Worm (Caenorhabditis elegans) whole organism, mixed stage, embryonic: Measurements from ENCODE around the gene F13A7.14.

Experiments used
- blmp-1 ChIP-seq: fragments of 150-350 bp; optimal IDR thresholded peaks from 2 replicates; lab custom pipeline; 2014; ENCODE audit warnings: missing biosample characterization, missing genetic modification characterization
- ces-1 ChIP-seq: fragments of 150-350 bp; optimal IDR thresholded peaks from 2 replicates; lab custom pipeline; 2014; ENCODE audit warnings: missing biosample characterization, missing genetic modification reagents, missing genetic modification characterization
- elt-3 ChIP-seq: fragments of 150-350 bp; optimal IDR thresholded peaks from 2 replicates; lab custom pipeline; 2014; ENCODE audit warnings: missing biosample characterization, missing genetic modification characterization
- hlh-1 ChIP-seq: fragments of 150-350 bp; optimal IDR thresholded peaks from 2 replicates; lab custom pipeline; 2014; ENCODE audit warnings: missing biosample characterization, missing genetic modification reagents, missing genetic modification characterization
- lin-13 ChIP-seq: fragments of 150-350 bp; optimal IDR thresholded peaks from 2 replicates; lab custom pipeline; 2014; ENCODE audit warnings: missing biosample characterization, missing genetic modification characterization
- mab-5 ChIP-seq: fragments of 150-350 bp; optimal IDR thresholded peaks from 2 replicates; lab custom pipeline; 2014; ENCODE audit warnings: missing biosample characterization, missing genetic modification characterization
- nhr-28 ChIP-seq: fragments of 150-350 bp; optimal IDR thresholded peaks from 2 replicates; lab custom pipeline; 2014; ENCODE audit warnings: missing biosample characterization, missing genetic modification characterization
- nhr-76 ChIP-seq: sonication (generic microtip); optimal IDR thresholded peaks from 2 replicates; lab custom pipeline; 2017; ENCODE audit warnings: missing biosample characterization, missing genetic modification characterization
- snpc-4 ChIP-seq: fragments of 150-350 bp; optimal IDR thresholded peaks from 2 replicates; lab custom pipeline; 2014; ENCODE audit warnings: missing biosample characterization, missing genetic modification characterization
- unc-62 ChIP-seq: fragments of 150-350 bp; optimal IDR thresholded peaks from 2 replicates; lab custom pipeline; 2014; ENCODE audit warnings: missing biosample characterization, missing genetic modification reagents, missing genetic modification characterization

DNA sequence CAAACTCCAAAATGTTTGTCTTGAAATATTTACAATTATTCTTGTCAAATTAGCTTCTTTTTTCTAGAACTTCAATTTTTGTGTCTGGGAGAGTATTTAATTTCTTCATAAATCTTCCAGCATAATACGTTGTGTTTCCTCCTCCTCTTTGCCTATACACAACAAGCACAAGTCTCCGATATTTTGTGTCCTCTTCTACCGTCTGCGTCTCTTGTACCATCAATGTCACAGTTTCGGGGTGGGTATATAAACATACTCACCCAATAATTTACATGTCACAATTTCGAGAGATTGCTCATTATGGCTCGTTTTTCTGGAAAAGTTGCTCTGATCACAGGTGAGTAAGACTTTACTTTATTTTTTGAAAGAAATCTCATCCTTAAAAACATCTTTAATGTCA, 35.9 kb downstream of the F13A7.14 start, which contains the start of gene F26D2.15:
- no peak for TF ChIP-seq nhr-76 (tag; lab: Kevin White, UChicago)
- no peak for TF ChIP-seq nhr-28 (tag; lab: Kevin White, UChicago)
- no peak for TF ChIP-seq unc-62
- no peak for TF ChIP-seq hlh-1 (tag; lab: Kevin White, UChicago)
- TF ChIP-seq mab-5 (tag; lab: Kevin White, UChicago): no peak
- TF ChIP-seq lin-13 (tag; lab: Kevin White, UChicago): no peak
- TF ChIP-seq snpc-4 (tag; lab: Kevin White, UChicago): no peak
- no peak for TF ChIP-seq ces-1
- TF ChIP-seq blmp-1 (tag; lab: Kevin White, UChicago): no peak
- no peak for TF ChIP-seq elt-3
